Worm (Caenorhabditis elegans) whole organism, L4 larva: Measurements from ENCODE around the gene F36H1.12.

ENCODE experiments used
- D1046.2 ChIP-seq: fragments of 200-800 bp; sonication (Bioruptor generic); IDR thresholded peaks from 2 replicates; pipeline ENCODE4 v1.3.6; 2022; ENCODE audit warnings: missing genetic modification characterization, missing compliant biosample characterization
- F10B5.3 ChIP-seq: sonication (generic microtip); optimal IDR thresholded peaks from 2 replicates; lab custom pipeline; 2016; ENCODE audit warnings: mild to moderate bottlenecking, missing genetic modification characterization, missing compliant biosample characterization
- F37D6.2 ChIP-seq: sonication (generic microtip); optimal IDR thresholded peaks from 2 replicates; lab custom pipeline; 2016; ENCODE audit warnings: mild to moderate bottlenecking, missing genetic modification characterization, missing compliant biosample characterization
- F44E2.7 ChIP-seq: fragments of 200-800 bp; sonication (Bioruptor generic); IDR thresholded peaks from 2 replicates; pipeline ENCODE4 v2.1.2; 2022; ENCODE audit warnings: missing genetic modification characterization, missing compliant biosample characterization
- T20F7.1 ChIP-seq: fragments of 200-800 bp; sonication (Bioruptor generic); optimal IDR thresholded peaks from 2 replicates; lab custom pipeline; 2018; ENCODE audit warnings: mild to moderate bottlenecking, missing genetic modification characterization, missing compliant biosample characterization
- Y48G9A.11 ChIP-seq: fragments of 200-800 bp; sonication (Bioruptor generic); IDR thresholded peaks from 2 replicates; pipeline ENCODE4 v1.3.6; 2022; ENCODE audit warnings: missing genetic modification reagents, missing genetic modification characterization, missing compliant biosample characterization
- Y5F2A.4 ChIP-seq: fragments of 200-800 bp; sonication (Bioruptor generic); optimal IDR thresholded peaks from 2 replicates; lab custom pipeline; 2018; ENCODE audit warnings: mild to moderate bottlenecking, missing genetic modification characterization, missing compliant biosample characterization
- ZK337.2 ChIP-seq: fragments of 200-800 bp; sonication (Bioruptor generic); IDR thresholded peaks from 2 replicates; pipeline ENCODE4 v1.3.6; 2022; ENCODE audit warnings: missing genetic modification reagents, missing genetic modification characterization, missing compliant biosample characterization
- ZK546.5 ChIP-seq, 2 experiments: sonication (generic microtip); optimal IDR thresholded peaks; 2 replicates each; lab custom pipeline; 2017; ENCODE audit warnings: missing biosample characterization in 2 of 2, missing genetic modification characterization in 2 of 2
- aha-1 ChIP-seq: fragments of 150-350 bp; peaks from one replicate; lab custom pipeline; 2014; ENCODE audit warnings: missing biosample characterization, missing genetic modification characterization
- aly-2 ChIP-seq: sonication (generic microtip); optimal IDR thresholded peaks from 2 replicates; lab custom pipeline; 2018; ENCODE audit warnings: missing biosample characterization, missing genetic modification characterization
- ama-1 ChIP-seq: fragments of 150-350 bp; optimal IDR thresholded peaks from 2 replicates; lab custom pipeline; 2014; ENCODE audit warnings: inconsistent platforms, mixed read lengths
- arid-1 ChIP-seq: fragments of 200-800 bp; sonication (Bioruptor generic); conservative IDR thresholded peaks from 2 replicates; pipeline ENCODE4 v1.3.6; 2022; ENCODE audit warnings: missing genetic modification reagents, missing genetic modification characterization, missing compliant biosample characterization
- ceh-20 ChIP-seq: fragments of 200-800 bp; sonication (Bioruptor generic); IDR thresholded peaks from 2 replicates; pipeline ENCODE4 v1.3.6; 2022; ENCODE audit warnings: missing genetic modification reagents, missing genetic modification characterization, missing compliant biosample characterization
- ceh-28 ChIP-seq: fragments of 150-350 bp; optimal IDR thresholded peaks from 2 replicates; lab custom pipeline; 2014; ENCODE audit warnings: missing biosample characterization, missing genetic modification reagents, missing genetic modification characterization
- ceh-62 ChIP-seq: sonication (generic microtip); optimal IDR thresholded peaks from 2 replicates; lab custom pipeline; 2017; ENCODE audit warnings: missing biosample characterization, missing genetic modification characterization
- ceh-82 ChIP-seq: sonication (generic microtip); optimal IDR thresholded peaks from 2 replicates; lab custom pipeline; 2017; ENCODE audit warnings: missing biosample characterization, missing genetic modification characterization
- ces-1 ChIP-seq: fragments of 150-350 bp; sonication (generic microtip); optimal IDR thresholded peaks from 4 replicates; lab custom pipeline; 2014; ENCODE audit warnings: missing biosample characterization, missing genetic modification reagents, missing genetic modification characterization
- ctbp-1 ChIP-seq: fragments of 200-800 bp; sonication (Bioruptor generic); IDR thresholded peaks from 2 replicates; pipeline ENCODE4 v1.3.6; 2022; ENCODE audit warnings: missing genetic modification reagents, missing genetic modification characterization, missing compliant biosample characterization
- daf-19 ChIP-seq: fragments of 200-800 bp; sonication (Bioruptor generic); conservative IDR thresholded peaks from 2 replicates; pipeline ENCODE4 v1.3.6; 2022; ENCODE audit warnings: missing genetic modification characterization, missing compliant biosample characterization
- dmd-8 ChIP-seq: fragments of 200-800 bp; sonication (Bioruptor generic); IDR thresholded peaks from 2 replicates; pipeline ENCODE4 v1.3.6; 2022; ENCODE audit warnings: missing genetic modification characterization, missing compliant biosample characterization
- dpl-1 ChIP-seq: fragments of 150-350 bp; optimal IDR thresholded peaks from 2 replicates; lab custom pipeline; 2014; ENCODE audit warnings: missing biosample characterization, missing genetic modification reagents, missing genetic modification characterization
- duxl-1 ChIP-seq: sonication (generic microtip); optimal IDR thresholded peaks from 2 replicates; lab custom pipeline; 2016; ENCODE audit warnings: mild to moderate bottlenecking, missing genetic modification characterization, moderate library complexity, missing compliant biosample characterization; ENCODE audit not compliant: poor library complexity
- egl-43 ChIP-seq: fragments of 200-800 bp; sonication (Bioruptor generic); IDR thresholded peaks from 2 replicates; pipeline ENCODE4 v1.3.6; 2022; ENCODE audit warnings: missing genetic modification reagents, missing genetic modification characterization, missing compliant biosample characterization
- gei-8 ChIP-seq: fragments of 200-800 bp; sonication (Bioruptor generic); optimal IDR thresholded peaks from 2 replicates; lab custom pipeline; 2018; ENCODE audit warnings: mild to moderate bottlenecking, missing genetic modification characterization, missing compliant biosample characterization
- hmg-1.1 ChIP-seq: fragments of 200-800 bp; sonication (Bioruptor generic); IDR thresholded peaks from 2 replicates; pipeline ENCODE4 v1.3.6; 2022; ENCODE audit warnings: missing genetic modification reagents, missing genetic modification characterization, missing compliant biosample characterization
- jun-1 ChIP-seq: fragments of 150-350 bp; optimal IDR thresholded peaks from 2 replicates; lab custom pipeline; 2014; ENCODE audit warnings: missing biosample characterization, missing genetic modification reagents, missing genetic modification characterization
- lin-13 ChIP-seq: fragments of 150-350 bp; optimal IDR thresholded peaks from 2 replicates; lab custom pipeline; 2014; ENCODE audit warnings: missing biosample characterization, missing genetic modification reagents, missing genetic modification characterization
- lin-15B ChIP-seq: fragments of 150-350 bp; sonication (generic microtip); optimal IDR thresholded peaks from 3 replicates; lab custom pipeline; 2014; ENCODE audit warnings: missing biosample characterization, missing genetic modification characterization
- lin-38 ChIP-seq: fragments of 200-800 bp; sonication (Bioruptor generic); IDR thresholded peaks from 2 replicates; pipeline ENCODE4 v1.3.6; 2022; ENCODE audit warnings: missing genetic modification reagents, missing genetic modification characterization, missing compliant biosample characterization
- mdl-1 ChIP-seq, 2 experiments: fragments of 150-350 bp in 1 of 2; sonication (generic microtip) in 1 of 2; optimal IDR thresholded peaks; 2 replicates each; lab custom pipeline; 2014 to 2017; ENCODE audit warnings: missing biosample characterization in 2 of 2, missing genetic modification characterization in 2 of 2
- mep-1 ChIP-seq: fragments of 150-350 bp; sonication (generic microtip); optimal IDR thresholded peaks from 3 replicates; lab custom pipeline; 2014; ENCODE audit warnings: missing biosample characterization, missing genetic modification characterization
- mes-2 ChIP-seq: sonication (generic microtip); optimal IDR thresholded peaks from 2 replicates; lab custom pipeline; 2016; ENCODE audit warnings: missing genotype, mild to moderate bottlenecking, missing genetic modification characterization, missing compliant biosample characterization; ENCODE audit not compliant: poor library complexity, severe bottlenecking
- nhr-10 ChIP-seq: fragments of 150-350 bp; optimal IDR thresholded peaks from 2 replicates; lab custom pipeline; 2014; ENCODE audit warnings: missing biosample characterization, missing genetic modification characterization
- nhr-11 ChIP-seq: fragments of 150-350 bp; optimal IDR thresholded peaks from 2 replicates; lab custom pipeline; 2014; ENCODE audit warnings: missing biosample characterization, missing genetic modification characterization
- nhr-41 ChIP-seq: fragments of 200-800 bp; sonication (Bioruptor generic); IDR thresholded peaks from 2 replicates; pipeline ENCODE4 v1.3.6; 2022; ENCODE audit warnings: missing genetic modification reagents, missing genetic modification characterization, missing compliant biosample characterization
- nhr-48 ChIP-seq: sonication (generic microtip); optimal IDR thresholded peaks from 2 replicates; lab custom pipeline; 2016; ENCODE audit warnings: mild to moderate bottlenecking, missing genetic modification characterization, missing compliant biosample characterization
- nhr-76 ChIP-seq: fragments of 150-350 bp; optimal IDR thresholded peaks from 2 replicates; lab custom pipeline; 2014; ENCODE audit warnings: missing biosample characterization, missing genetic modification characterization
- nhr-77 ChIP-seq: fragments of 150-350 bp; optimal IDR thresholded peaks from 2 replicates; lab custom pipeline; 2014; ENCODE audit warnings: missing biosample characterization, missing genetic modification characterization
- pha-4 ChIP-seq, 2 experiments: fragments of 150-350 bp in 1 of 2; fragments of 200-800 bp in 1 of 2; sonication (Bioruptor generic) in 1 of 2; IDR thresholded peaks in 1 of 2; optimal IDR thresholded peaks in 1 of 2; 2 replicates each; pipeline versions ENCODE4 v1.3.6 to Lab custom; 2014 to 2022; ENCODE audit warnings: missing genetic modification characterization in 2 of 2, missing genetic modification reagents in 2 of 2, missing biosample characterization in 1 of 2, missing compliant biosample characterization in 1 of 2
- pqm-1 ChIP-seq: sonication (generic microtip); optimal IDR thresholded peaks from 2 replicates; lab custom pipeline; 2017; ENCODE audit warnings: missing biosample characterization, missing genetic modification characterization
- skn-1 ChIP-seq: fragments of 150-350 bp; optimal IDR thresholded peaks from 2 replicates; lab custom pipeline; 2014; ENCODE audit warnings: missing biosample characterization, missing genetic modification characterization
- snpc-4 ChIP-seq: fragments of 150-350 bp; optimal IDR thresholded peaks from 2 replicates; lab custom pipeline; 2014; ENCODE audit warnings: missing biosample characterization, missing genetic modification characterization
- spr-3 ChIP-seq: fragments of 200-800 bp; sonication (Bioruptor generic); optimal IDR thresholded peaks from 2 replicates; lab custom pipeline; 2018; ENCODE audit warnings: mild to moderate bottlenecking, missing genetic modification characterization, missing compliant biosample characterization
- unc-130 ChIP-seq: sonication (generic microtip); optimal IDR thresholded peaks from 2 replicates; lab custom pipeline; 2016; ENCODE audit warnings: missing genetic modification reagents, missing genetic modification characterization, missing compliant biosample characterization
- vab-7 ChIP-seq: fragments of 200-800 bp; sonication (Bioruptor generic); IDR thresholded peaks from 2 replicates; pipeline ENCODE4 v1.3.6; 2022; ENCODE audit warnings: missing genetic modification reagents, missing genetic modification characterization, missing compliant biosample characterization
- zag-1 ChIP-seq: fragments of 150-350 bp; optimal IDR thresholded peaks from 2 replicates; lab custom pipeline; 2014; ENCODE audit warnings: missing biosample characterization, missing genetic modification characterization
- zfp-2 ChIP-seq: sonication (generic microtip); optimal IDR thresholded peaks from 2 replicates; lab custom pipeline; 2016; ENCODE audit warnings: mild to moderate bottlenecking, missing genetic modification characterization, missing compliant biosample characterization
- zip-11 ChIP-seq: fragments of 200-800 bp; sonication (Bioruptor generic); IDR thresholded peaks from 2 replicates; pipeline ENCODE4 v1.3.6; 2022; ENCODE audit warnings: missing genetic modification characterization, missing compliant biosample characterization
- zip-2 ChIP-seq: fragments of 150-350 bp; optimal IDR thresholded peaks from 2 replicates; lab custom pipeline; 2014; ENCODE audit warnings: missing biosample characterization, missing genetic modification characterization
- ztf-7 ChIP-seq: fragments of 150-350 bp; optimal IDR thresholded peaks from 2 replicates; lab custom pipeline; 2014; ENCODE audit warnings: missing biosample characterization, missing genetic modification characterization

The F36H1.12 gene

DNA sequence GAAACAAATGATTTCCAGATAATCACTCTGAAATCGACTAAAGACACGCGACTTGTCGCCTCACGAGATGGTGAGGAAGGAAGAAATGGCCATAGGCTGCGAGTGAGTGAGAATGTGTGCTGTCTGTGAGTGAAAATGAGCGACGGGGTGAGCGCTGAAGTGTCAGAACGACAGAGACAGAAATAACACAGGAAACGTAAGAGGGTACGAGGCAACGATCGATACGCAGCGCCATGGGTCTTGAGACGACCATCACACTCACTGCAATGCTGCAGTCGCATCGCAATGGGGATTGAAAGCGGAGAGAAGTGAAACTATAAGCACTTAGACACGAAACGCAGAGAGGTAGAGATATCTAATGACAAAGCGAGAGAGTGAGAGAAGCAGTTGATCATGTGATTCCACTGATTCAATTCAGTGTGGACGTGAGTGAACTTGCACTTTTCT is 29.3 kb upstream of the F36H1.12 start (continued):
- peak; percentile 91 for TF ChIP-seq egl-43
- peak; percentile 3 for TF ChIP-seq pqm-1 (tag; lab: Kevin White, UChicago)
- peak; percentile 78 for TF ChIP-seq lin-38
- TF ChIP-seq mdl-1 (tag; optimal IDR thresholded peaks at IDR 0.05; lab: Kevin White, UChicago) = peak; percentile 40 to 92
- TF ChIP-seq nhr-77 (tag; lab: Kevin White, UChicago) = peak; percentile 63
- TF ChIP-seq aha-1 (tag; lab: Kevin White, UChicago) = peak; percentile 99
- no peak for TF ChIP-seq nhr-76 (tag; lab: Kevin White, UChicago)
- peak; percentile 69 for TF ChIP-seq duxl-1
- peak; percentile 28 for TF ChIP-seq unc-130
- TF ChIP-seq ceh-20 (GFP tag; lab: Robert Waterston, UW) = peak; percentile 89
- TF ChIP-seq vab-7 (GFP tag; lab: Robert Waterston, UW) = peak; percentile 71; the same call in 1 of the 2 replicates
- TF ChIP-seq Y5F2A.4 = no peak
- TF ChIP-seq ZK546.5 (tag; optimal IDR thresholded peaks at IDR 0.05; lab: Kevin White, UChicago) = no peak
- peak; percentile 83 for TF ChIP-seq gei-8 (GFP tag; lab: Kevin White, UChicago)
- peak; percentile 80 for TF ChIP-seq spr-3 (GFP tag; lab: Kevin White, UChicago)
- no peak for TF ChIP-seq aly-2 (tag; lab: Kevin White, UChicago)
- no peak for TF ChIP-seq nhr-41
- no peak for TF ChIP-seq F10B5.3 (tag; lab: Kevin White, UChicago)
- peak; percentile 86 for TF ChIP-seq ctbp-1
- peak; percentile 72 for TF ChIP-seq lin-13 (GFP tag; lab: Kevin White, UChicago)
- peak; percentile 91 for TF ChIP-seq ama-1 (lab: Kevin White, UChicago)
- no peak for TF ChIP-seq ceh-82 (tag; lab: Kevin White, UChicago)
- peak; percentile 63 for TF ChIP-seq zfp-2 (tag; lab: Kevin White, UChicago)
- TF ChIP-seq F37D6.2 (tag; lab: Kevin White, UChicago) = peak; percentile 85
- peak; percentile 66 for TF ChIP-seq skn-1 (tag; lab: Kevin White, UChicago)
- TF ChIP-seq nhr-48 (tag; lab: Kevin White, UChicago) = peak; percentile 91
- TF ChIP-seq hmg-1.1 (GFP tag; lab: Robert Waterston, UW) = peak; percentile 93

DNA sequence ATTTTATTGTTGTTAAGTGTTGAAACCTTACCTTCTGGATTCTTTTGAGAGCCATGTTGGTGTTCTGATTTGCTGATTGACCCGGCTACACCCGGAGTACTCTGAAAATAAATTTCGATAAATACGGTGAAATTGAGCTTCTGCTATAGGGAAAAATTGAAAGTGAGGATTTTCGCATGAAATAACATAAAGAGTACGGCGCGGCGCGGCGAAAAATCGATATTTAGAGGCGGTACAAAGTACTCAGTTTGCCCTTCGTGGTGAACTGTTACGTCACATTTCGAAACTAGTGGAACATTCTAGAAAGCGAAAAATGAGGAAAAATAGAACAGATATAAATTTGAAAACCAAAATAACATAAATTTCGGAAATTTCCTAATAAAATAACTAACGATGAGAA is 28.7 kb upstream of the F36H1.12 start, which contains the start of gene let-70:
let-70 (minus strand) TSS at position 101 of the 400 bp plus-strand sequence.
- TF ChIP-seq Y48G9A.11 = no peak
- no peak for TF ChIP-seq F44E2.7 (GFP tag; lab: Robert Waterston, UW)
- TF ChIP-seq ztf-7 (tag; lab: Kevin White, UChicago) = no peak
- no peak for TF ChIP-seq mes-2 (tag; lab: Kevin White, UChicago)
- TF ChIP-seq ZK337.2 (GFP tag; lab: Robert Waterston, UW) = no peak
- TF ChIP-seq zip-2 = peak; percentile 10
- TF ChIP-seq ceh-82 (tag; lab: Kevin White, UChicago) = no peak
- TF ChIP-seq nhr-76 (tag; lab: Kevin White, UChicago) = no peak
- no peak for TF ChIP-seq mep-1 (tag; lab: Kevin White, UChicago)
- no peak for TF ChIP-seq ceh-62 (tag; lab: Kevin White, UChicago)
- no peak for TF ChIP-seq nhr-11
- no peak for TF ChIP-seq spr-3 (GFP tag; lab: Kevin White, UChicago)
- TF ChIP-seq dpl-1 (GFP tag; lab: Kevin White, UChicago) = no peak
- no peak for TF ChIP-seq zip-11
- TF ChIP-seq T20F7.1 (GFP tag; lab: Kevin White, UChicago) = no peak
- no peak for TF ChIP-seq dmd-8 (GFP tag; lab: Robert Waterston, UW)
- no peak for TF ChIP-seq D1046.2
- no peak for TF ChIP-seq ces-1 (GFP tag; lab: Kevin White, UChicago)
- no peak for TF ChIP-seq nhr-41
- TF ChIP-seq nhr-10 = no peak
- no peak for TF ChIP-seq ctbp-1
- TF ChIP-seq ama-1 (lab: Kevin White, UChicago) = no peak
- TF ChIP-seq snpc-4 (tag; lab: Kevin White, UChicago) = no peak
- no peak for TF ChIP-seq lin-15B (tag; lab: Kevin White, UChicago)
- no peak for TF ChIP-seq zag-1
- 0 out of 2 replicates have a peak, but pooled peaks have one; percentile 2 for TF ChIP-seq pha-4 (GFP tag; IDR thresholded peaks at IDR 0.05; lab: Robert Waterston, UW)
- TF ChIP-seq pha-4 (tag; optimal IDR thresholded peaks at IDR 0.05; lab: Kevin White, UChicago) = no peak
- TF ChIP-seq arid-1 (GFP tag; lab: Robert Waterston, UW) = 0 out of 2 replicates have a peak, but pooled peaks have one; percentile 20
- no peak for TF ChIP-seq jun-1 (tag; lab: Kevin White, UChicago)
- TF ChIP-seq Y5F2A.4 = no peak
- TF ChIP-seq daf-19 = no peak
- TF ChIP-seq ceh-28 = peak; percentile 18
